Worm (Caenorhabditis elegans) whole organism, early embryonic: ENCODE measurements around the gene Y49F6C.7.

Experiments used
- ama-1 ChIP-seq: fragments of 150-350 bp; optimal IDR thresholded peaks from 2 replicates; lab custom pipeline; 2014
- ceh-36 ChIP-seq: sonication (generic microtip); optimal IDR thresholded peaks from 2 replicates; lab custom pipeline; 2016; ENCODE audit warnings: missing genetic modification characterization, inconsistent platforms, missing compliant biosample characterization
- hmbx-1 ChIP-seq: sonication (generic microtip); optimal IDR thresholded peaks from 2 replicates; lab custom pipeline; 2016; ENCODE audit warnings: mild to moderate bottlenecking, missing genetic modification characterization, missing compliant biosample characterization
- hmg-4 ChIP-seq: fragments of 200-800 bp; sonication (Bioruptor generic); optimal IDR thresholded peaks from 2 replicates; lab custom pipeline; 2018; ENCODE audit warnings: mild to moderate bottlenecking, missing genetic modification characterization, missing compliant biosample characterization
- tbx-11 ChIP-seq: fragments of 200-800 bp; sonication (Bioruptor generic); IDR thresholded peaks from 2 replicates; pipeline ENCODE4 v1.3.6; 2022; ENCODE audit warnings: missing genetic modification characterization, missing compliant biosample characterization
- tbx-37 ChIP-seq: fragments of 200-800 bp; sonication (Bioruptor generic); conservative IDR thresholded peaks from 2 replicates; pipeline ENCODE4 v1.3.6; 2022; ENCODE audit warnings: missing genetic modification reagents, missing genetic modification characterization, missing compliant biosample characterization

- TF ChIP-seq ama-1 (lab: Kevin White, UChicago) (no peak), ceh-36 (tag; lab: Kevin White, UChicago) (no peak), hmbx-1 (tag; lab: Kevin White, UChicago) (no peak), hmg-4 (GFP tag; lab: Kevin White, UChicago) (no peak), tbx-37 (GFP tag; lab: Robert Waterston, UW) (no peak), tbx-11 (GFP tag; lab: Robert Waterston, UW) (no peak)
These were observed 8.8 kb upstream of the Y49F6C.7 start, which contains the start of gene bath-9 for ce11 chrII:3376789-3377188.
